Worm (Caenorhabditis elegans) whole organism, early embryonic: Measurements from ENCODE around the gene rfc-1.

Experiments
- F13C5.2 ChIP-seq: sonication (generic microtip); optimal IDR thresholded peaks from 2 replicates; lab custom pipeline; 2017; ENCODE audit warnings: mild to moderate bottlenecking, missing genetic modification characterization, inconsistent platforms, missing compliant biosample characterization
- ama-1 ChIP-seq: fragments of 150-350 bp; optimal IDR thresholded peaks from 2 replicates; lab custom pipeline; 2014
- flt-1 ChIP-seq: fragments of 200-800 bp; sonication (Bioruptor generic); IDR thresholded peaks from 2 replicates; pipeline ENCODE4 v1.3.6; 2022; ENCODE audit warnings: missing genetic modification characterization, missing compliant biosample characterization
- hnd-1 ChIP-seq: sonication (generic microtip); optimal IDR thresholded peaks from 2 replicates; lab custom pipeline; 2016; ENCODE audit warnings: missing genetic modification characterization, missing compliant biosample characterization

- TF ChIP-seq F13C5.2 (tag; lab: Kevin White, UChicago) (no peak), hnd-1 (tag; lab: Kevin White, UChicago) (no peak), flt-1 (GFP tag; lab: Robert Waterston, UW) (no peak), ama-1 (lab: Kevin White, UChicago) (no peak)
Measured at ce11 chrV:14594943-14595342, 50.8 kb downstream of the rfc-1 start.
